Fruit fly (Drosophila melanogaster) whole organism, embryonic: ENCODE results near the gene Slob.

Experiments
- Bteb2 ChIP-seq: fragments of 200-800 bp; sonication (Bioruptor generic); optimal IDR thresholded peaks from 2 replicates; lab custom pipeline; 2016; ENCODE audit warnings: missing biosample characterization, missing genetic modification characterization
- CG10321 ChIP-seq: fragments of 200-800 bp; sonication (Bioruptor generic); IDR thresholded peaks from 2 replicates; pipeline ENCODE4 v1.3.6; 2022; ENCODE audit warnings: missing biosample characterization, missing genetic modification characterization
- CG11504 ChIP-seq: fragments of 200-800 bp; sonication (Bioruptor generic); optimal IDR thresholded peaks from 3 replicates; lab custom pipeline; 2019; ENCODE audit warnings: missing biosample characterization, mild to moderate bottlenecking, missing genetic modification characterization, moderate library complexity
- CG11723 ChIP-seq: fragments of 200-800 bp; sonication (Bioruptor generic); optimal IDR thresholded peaks from 2 replicates; lab custom pipeline; 2017; ENCODE audit warnings: missing biosample characterization, mild to moderate bottlenecking, missing genetic modification characterization
- CG12391 ChIP-seq: fragments of 200-800 bp; sonication (Bioruptor generic); optimal IDR thresholded peaks from 3 replicates; lab custom pipeline; 2018; ENCODE audit warnings: missing biosample characterization, mild to moderate bottlenecking, missing genetic modification characterization, moderate library complexity
- CG12659 ChIP-seq: fragments of 200-800 bp; sonication (Bioruptor generic); optimal IDR thresholded peaks from 3 replicates; lab custom pipeline; 2017; ENCODE audit warnings: mild to moderate bottlenecking, missing biosample characterization, missing genetic modification reagents, missing genetic modification characterization
- CG12769 ChIP-seq: fragments of 200-800 bp; sonication (Bioruptor generic); optimal IDR thresholded peaks from 2 replicates; lab custom pipeline; 2019; ENCODE audit warnings: missing biosample characterization, mild to moderate bottlenecking, missing genetic modification characterization, moderate library complexity
- CG13287 ChIP-seq: fragments of 200-800 bp; sonication (Bioruptor generic); IDR thresholded peaks from 2 replicates; pipeline ENCODE4 v1.3.6; 2022; ENCODE audit warnings: missing biosample characterization, missing genetic modification characterization; ENCODE audit not compliant: partially characterized antibody
- CG14014 ChIP-seq: fragments of 200-800 bp; sonication (Bioruptor generic); IDR thresholded peaks from 2 replicates; pipeline ENCODE4 v1.3.6; 2022; ENCODE audit warnings: missing biosample characterization, missing genetic modification characterization
- CG16779 ChIP-seq: fragments of 200-800 bp; sonication (Bioruptor generic); IDR thresholded peaks from 2 replicates; pipeline ENCODE4 v1.3.6; 2022; ENCODE audit warnings: missing biosample characterization, missing genetic modification characterization
- CG17568 ChIP-seq: fragments of 200-800 bp; sonication (Bioruptor generic); optimal IDR thresholded peaks from 2 replicates; lab custom pipeline; 2018; ENCODE audit warnings: missing biosample characterization, mild to moderate bottlenecking, missing genetic modification characterization, moderate library complexity
- CG2129 ChIP-seq: fragments of 200-800 bp; sonication (Bioruptor generic); IDR thresholded peaks from 2 replicates; pipeline ENCODE4 v1.3.6; 2022; ENCODE audit warnings: missing biosample characterization, missing genetic modification characterization; ENCODE audit not compliant: partially characterized antibody
- CG32532 ChIP-seq: fragments of 200-800 bp; sonication (Bioruptor generic); IDR thresholded peaks from 2 replicates; pipeline ENCODE4 v1.3.6; 2022; ENCODE audit warnings: missing biosample characterization, missing genetic modification characterization
- CG32772 ChIP-seq: fragments of 200-800 bp; sonication (Bioruptor generic); IDR thresholded peaks from 2 replicates; pipeline ENCODE4 v1.3.6; 2022; ENCODE audit warnings: missing biosample characterization, missing genetic modification characterization
- CG33557 ChIP-seq: fragments of 200-800 bp; sonication (Bioruptor generic); optimal IDR thresholded peaks from 2 replicates; lab custom pipeline; 2019; ENCODE audit warnings: missing biosample characterization, mild to moderate bottlenecking, missing genetic modification characterization, moderate library complexity
- CG4404 ChIP-seq: fragments of 200-800 bp; sonication (Bioruptor generic); IDR thresholded peaks from 2 replicates; pipeline ENCODE4 v1.3.6; 2022; ENCODE audit warnings: missing biosample characterization, missing genetic modification characterization
- CG4617 ChIP-seq: fragments of 200-800 bp; sonication (Bioruptor generic); optimal IDR thresholded peaks from 3 replicates; lab custom pipeline; 2016; ENCODE audit warnings: missing biosample characterization, missing genetic modification characterization, borderline replicate concordance
- CG5953 ChIP-seq: fragments of 200-800 bp; sonication (Bioruptor generic); IDR thresholded peaks from 2 replicates; pipeline ENCODE4 v1.3.6; 2022; ENCODE audit warnings: missing biosample characterization, missing genetic modification characterization
- CG8290 ChIP-seq, 3 experiments: fragments of 200-800 bp; sonication (Bioruptor generic); optimal IDR thresholded peaks; 2 replicates each; lab custom pipeline; 2016 to 2019; ENCODE audit warnings: missing biosample characterization in 3 of 3, missing genetic modification characterization in 3 of 3, mild to moderate bottlenecking in 2 of 3, moderate library complexity in 1 of 3
- D19B ChIP-seq: fragments of 200-800 bp; sonication (Bioruptor generic); optimal IDR thresholded peaks from 2 replicates; lab custom pipeline; 2017; ENCODE audit warnings: missing biosample characterization, mild to moderate bottlenecking, missing genetic modification characterization
- Dad ChIP-seq: fragments of 200-800 bp; sonication (Bioruptor generic); optimal IDR thresholded peaks from 3 replicates; lab custom pipeline; 2016; ENCODE audit warnings: missing biosample characterization, missing genetic modification characterization
- Dfd ChIP-seq, 2 experiments: fragments of >200 bp; optimal IDR thresholded peaks; 2 replicates each; lab custom pipeline; 2017; ENCODE audit warnings: missing biosample characterization in 2 of 2, missing genetic modification characterization in 2 of 2
- Dip2 ChIP-seq: fragments of 200-800 bp; sonication (Bioruptor generic); IDR thresholded peaks from 2 replicates; pipeline ENCODE4 v1.3.6; 2022; ENCODE audit warnings: missing biosample characterization, missing genetic modification characterization
- Eip74EF ChIP-seq, 2 experiments: fragments of 200-800 bp in 1 of 2; fragments of >200 bp in 1 of 2; sonication (Bioruptor generic) in 1 of 2; optimal IDR thresholded peaks; 2 replicates each; lab custom pipeline; 2017 to 2019; ENCODE audit warnings: missing biosample characterization in 2 of 2, missing genetic modification characterization in 2 of 2, mild to moderate bottlenecking in 1 of 2, moderate library complexity in 1 of 2
- HHEX ChIP-seq: fragments of 200-800 bp; sonication (Bioruptor generic); optimal IDR thresholded peaks from 3 replicates; lab custom pipeline; 2017; ENCODE audit warnings: missing biosample characterization, mild to moderate bottlenecking, missing genetic modification characterization, missing genetic modification reagents
- Hey ChIP-seq: fragments of 200-800 bp; sonication (Bioruptor generic); optimal IDR thresholded peaks from 3 replicates; lab custom pipeline; 2018; ENCODE audit warnings: missing biosample characterization, mild to moderate bottlenecking, missing genetic modification characterization
- Hmx ChIP-seq: fragments of 200-800 bp; sonication (Bioruptor generic); optimal IDR thresholded peaks from 2 replicates; lab custom pipeline; 2016; ENCODE audit warnings: missing biosample characterization, missing genetic modification characterization
- Mad ChIP-seq: fragments of 200-800 bp; sonication (Bioruptor generic); optimal IDR thresholded peaks from 2 replicates; lab custom pipeline; 2016; ENCODE audit warnings: missing biosample characterization, missing genetic modification characterization
- NC2β ChIP-seq: fragments of 200-800 bp; sonication (Bioruptor generic); optimal IDR thresholded peaks from 2 replicates; lab custom pipeline; 2016; ENCODE audit warnings: missing biosample characterization, missing genetic modification characterization
- Taf1 ChIP-seq: fragments of 200-800 bp; sonication (Bioruptor generic); IDR thresholded peaks from 2 replicates; pipeline ENCODE4 v1.3.6; 2022; ENCODE audit warnings: missing biosample characterization, missing genetic modification characterization
- Trl ChIP-seq, 3 experiments: fragments of >200 bp in 2 of 3; fragments of 200-800 bp in 1 of 3; sonication (Bioruptor generic) in 1 of 3; optimal IDR thresholded peaks; 2 replicates in 1 of 3; 3 replicates in 2 of 3; lab custom pipeline; 2016 to 2017; ENCODE audit warnings: missing biosample characterization in 1 of 3, missing genetic modification characterization in 1 of 3
- al ChIP-seq: fragments of 200-800 bp; sonication (Bioruptor generic); IDR thresholded peaks from 2 replicates; pipeline ENCODE4 v1.3.6; 2022; ENCODE audit warnings: missing biosample characterization, missing genetic modification characterization
- chif ChIP-seq, 2 experiments: fragments of 200-800 bp; sonication (Bioruptor generic); optimal IDR thresholded peaks; 3 replicates each; lab custom pipeline; 2016; ENCODE audit warnings: missing biosample characterization in 2 of 2, missing genetic modification characterization in 2 of 2
- dati ChIP-seq: fragments of 200-800 bp; sonication (Bioruptor generic); IDR thresholded peaks from 2 replicates; pipeline ENCODE4 v1.3.6; 2022; ENCODE audit warnings: missing biosample characterization, missing genetic modification characterization
- en ChIP-seq: fragments of 200-800 bp; sonication (Bioruptor generic); optimal IDR thresholded peaks from 2 replicates; lab custom pipeline; 2016; ENCODE audit warnings: missing biosample characterization, missing genetic modification characterization
- ewg ChIP-seq: fragments of 200-800 bp; sonication (Bioruptor generic); optimal IDR thresholded peaks from 3 replicates; lab custom pipeline; 2017; ENCODE audit warnings: mild to moderate bottlenecking, missing biosample characterization, missing genetic modification reagents, missing genetic modification characterization
- eyg ChIP-seq: fragments of 200-800 bp; sonication (Bioruptor generic); optimal IDR thresholded peaks from 3 replicates; lab custom pipeline; 2016; ENCODE audit warnings: missing biosample characterization, missing genetic modification characterization
- gem ChIP-seq: fragments of 200-800 bp; sonication (Bioruptor generic); optimal IDR thresholded peaks from 2 replicates; lab custom pipeline; 2019; ENCODE audit warnings: missing biosample characterization, mild to moderate bottlenecking, missing genetic modification characterization, moderate library complexity
- mirr ChIP-seq: fragments of 200-800 bp; sonication (Bioruptor generic); optimal IDR thresholded peaks from 3 replicates; lab custom pipeline; 2018; ENCODE audit warnings: missing biosample characterization, mild to moderate bottlenecking, missing genetic modification characterization
- psq ChIP-seq: fragments of 200-800 bp; sonication (Bioruptor generic); optimal IDR thresholded peaks from 2 replicates; lab custom pipeline; 2017; ENCODE audit warnings: missing biosample characterization, missing genetic modification characterization
- pum ChIP-seq: fragments of 200-800 bp; sonication (Bioruptor generic); optimal IDR thresholded peaks from 2 replicates; lab custom pipeline; 2016; ENCODE audit warnings: missing biosample characterization, missing genetic modification characterization
- repo ChIP-seq: fragments of 200-800 bp; sonication (Bioruptor generic); optimal IDR thresholded peaks from 2 replicates; lab custom pipeline; 2016; ENCODE audit warnings: missing biosample characterization, missing genetic modification characterization
- sens ChIP-seq: fragments of 200-800 bp; sonication (Bioruptor generic); peaks from one replicate; lab custom pipeline; 2016; ENCODE audit warnings: missing biosample characterization, missing genetic modification characterization
- sob ChIP-seq: fragments of 200-800 bp; sonication (Bioruptor generic); IDR thresholded peaks from 2 replicates; pipeline ENCODE4 v1.3.6; 2022; ENCODE audit warnings: missing biosample characterization, missing genetic modification characterization
- sr ChIP-seq: fragments of 200-800 bp; sonication (Bioruptor generic); IDR thresholded peaks from 3 replicates; pipeline ENCODE4 v1.3.6; 2022; ENCODE audit warnings: missing biosample characterization, missing genetic modification characterization
- tgo ChIP-seq: fragments of 200-800 bp; sonication (Bioruptor generic); IDR thresholded peaks from 3 replicates; pipeline ENCODE4 v1.3.6; 2022; ENCODE audit warnings: missing biosample characterization, missing genetic modification characterization
- tin ChIP-seq: fragments of 200-800 bp; sonication (Bioruptor generic); optimal IDR thresholded peaks from 3 replicates; lab custom pipeline; 2016; ENCODE audit warnings: missing biosample characterization, missing genetic modification characterization
- ttk ChIP-seq: fragments of 200-800 bp; sonication (Bioruptor generic); IDR thresholded peaks from 2 replicates; pipeline ENCODE4 v2.1.2; 2022; ENCODE audit warnings: missing biosample characterization, missing genetic modification characterization
- wdn ChIP-seq: fragments of 200-800 bp; sonication (Bioruptor generic); IDR thresholded peaks from 2 replicates; pipeline ENCODE4 v1.3.6; 2022; ENCODE audit warnings: missing biosample characterization, missing genetic modification characterization

Gene Slob

dm6 chr2L:7641606-7642190, 33.2 kb downstream of the Slob start (continued):
- TF ChIP-seq CG32772 (peak; percentile 80), Eip74EF (GFP tag; optimal IDR thresholded peaks at IDR 0.05; lab: Kevin White, UChicago) (no peak), eyg (GFP tag; lab: Kevin White, UChicago) (no peak), CG14014 (GFP tag; lab: Robert Waterston, UW) (peak; percentile 78), CG12659 (GFP tag; lab: Kevin White, UChicago) (peak; percentile 42), tgo (GFP tag; lab: Robert Waterston, UW) (peak; percentile 76), Mad (GFP tag; lab: Kevin White, UChicago) (peak; percentile 73), psq (peak; percentile 12), Bteb2 (GFP tag; lab: Kevin White, UChicago) (no peak), CG16779 (peak; percentile 72), Dip2 (GFP tag; lab: Robert Waterston, UW) (peak; percentile 90), Dfd (GFP tag; optimal IDR thresholded peaks at IDR 0.05; lab: Kevin White, UChicago) (no peak), wdn (GFP tag; lab: Robert Waterston, UW) (peak; percentile 66), mirr (GFP tag; lab: Kevin White, UChicago) (no peak), repo (GFP tag; lab: Kevin White, UChicago) (no peak), CG11504 (peak; percentile 72), Trl (optimal IDR thresholded peaks at IDR 0.05; lab: Kevin White, UChicago) (no peak), Trl (GFP tag; optimal IDR thresholded peaks at IDR 0.05; lab: Kevin White, UChicago) (peak; percentile 97), CG4404 (GFP tag; lab: Robert Waterston, UW) (0 out of 2 replicates have a peak, but pooled peaks have one; percentile 26), CG17568 (GFP tag; lab: Kevin White, UChicago) (peak; percentile 78), CG8290 (GFP tag; optimal IDR thresholded peaks at IDR 0.05; lab: Kevin White, UChicago) (peak; percentile 64), CG8290 (tag; optimal IDR thresholded peaks at IDR 0.05; lab: Kevin White, UChicago) (no peak), CG12769 (tag; lab: Kevin White, UChicago) (no peak), al (GFP tag; lab: Robert Waterston, UW) (peak; percentile 81), CG10321 (GFP tag; lab: Robert Waterston, UW) (0 out of 2 replicates have a peak, but pooled peaks have one; percentile 47), CG33557 (GFP tag; lab: Kevin White, UChicago) (peak; percentile 73), gem (tag; lab: Kevin White, UChicago) (peak; percentile 73), Hmx (GFP tag; lab: Kevin White, UChicago) (peak; percentile 2), Taf1 (GFP tag; lab: Robert Waterston, UW) (peak; percentile 31; the same call in 1 of the 2 replicates), pum (GFP tag; lab: Kevin White, UChicago) (peak; percentile 88), sens (peak; percentile 98), CG32532 (GFP tag; lab: Robert Waterston, UW) (peak; percentile 76), D19B (no peak), CG2129 (GFP tag; lab: Robert Waterston, UW) (no peak), tin (GFP tag; lab: Kevin White, UChicago) (peak; percentile 34), HHEX (GFP tag; lab: Kevin White, UChicago) (peak; percentile 12), CG12391 (tag; lab: Kevin White, UChicago) (peak; percentile 77), en (GFP tag; lab: Kevin White, UChicago) (peak; percentile 82), CG11723 (GFP tag; lab: Kevin White, UChicago) (peak; percentile 63), CG13287 (GFP tag; lab: Robert Waterston, UW) (peak; percentile 41), sob (GFP tag; lab: Robert Waterston, UW) (peak; percentile 88), chif (GFP tag; optimal IDR thresholded peaks at IDR 0.05; lab: Kevin White, UChicago) (peak; percentile 85 to 95), CG5953 (GFP tag; lab: Robert Waterston, UW) (peak; percentile 75), Dad (GFP tag; lab: Kevin White, UChicago) (no peak), Hey (tag; lab: Kevin White, UChicago) (peak; percentile 58), NC2β (GFP tag; lab: Kevin White, UChicago) (peak; percentile 94), CG4617 (GFP tag; lab: Kevin White, UChicago) (peak; percentile 86), sr (GFP tag; lab: Robert Waterston, UW) (peak; percentile 83), dati (peak; percentile 74), ewg (GFP tag; lab: Kevin White, UChicago) (peak; percentile 63), ttk (peak; percentile 81)
